Worm (Caenorhabditis elegans) whole organism, mixed stage, embryonic: ENCODE measurements around the gene ccep-97.

Source experiments
- M03D4.4 ChIP-seq: sonication (generic microtip); optimal IDR thresholded peaks from 2 replicates; lab custom pipeline; 2017; ENCODE audit warnings: mild to moderate bottlenecking, missing genetic modification characterization, missing compliant biosample characterization
- blmp-1 ChIP-seq: fragments of 150-350 bp; optimal IDR thresholded peaks from 2 replicates; lab custom pipeline; 2014; ENCODE audit warnings: missing biosample characterization, missing genetic modification characterization
- ceh-39 ChIP-seq: fragments of 150-350 bp; optimal IDR thresholded peaks from 2 replicates; lab custom pipeline; 2014; ENCODE audit warnings: missing biosample characterization, missing genetic modification characterization
- ceh-83 ChIP-seq: fragments of 200-800 bp; sonication (Bioruptor generic); optimal IDR thresholded peaks from 2 replicates; lab custom pipeline; 2018; ENCODE audit warnings: mild to moderate bottlenecking, missing genetic modification characterization, missing compliant biosample characterization
- ces-1 ChIP-seq: fragments of 150-350 bp; optimal IDR thresholded peaks from 2 replicates; lab custom pipeline; 2014; ENCODE audit warnings: missing biosample characterization, missing genetic modification reagents, missing genetic modification characterization
- cnd-1 ChIP-seq: fragments of 200-800 bp; sonication (Bioruptor generic); optimal IDR thresholded peaks from 2 replicates; lab custom pipeline; 2018; ENCODE audit warnings: mild to moderate bottlenecking, missing genetic modification characterization, missing compliant biosample characterization
- drap-1 ChIP-seq: fragments of 200-800 bp; sonication (Bioruptor generic); optimal IDR thresholded peaks from 3 replicates; lab custom pipeline; 2018; ENCODE audit warnings: mild to moderate bottlenecking, missing genetic modification characterization, missing compliant biosample characterization
- elt-1 ChIP-seq: sonication (generic microtip); optimal IDR thresholded peaks from 2 replicates; lab custom pipeline; 2017; ENCODE audit warnings: missing genetic modification characterization, mild to moderate bottlenecking, missing compliant biosample characterization, antibody characterized with exemption, moderate library complexity, borderline replicate concordance; ENCODE audit not compliant: insufficient read depth
- elt-3 ChIP-seq: fragments of 150-350 bp; optimal IDR thresholded peaks from 2 replicates; lab custom pipeline; 2014; ENCODE audit warnings: missing biosample characterization, missing genetic modification characterization
- flh-1 ChIP-seq: fragments of 200-800 bp; sonication (Bioruptor generic); optimal IDR thresholded peaks from 2 replicates; lab custom pipeline; 2018; ENCODE audit warnings: mild to moderate bottlenecking, missing genetic modification characterization, moderate library complexity, missing compliant biosample characterization
- ham-2 ChIP-seq: fragments of 200-800 bp; sonication (Bioruptor generic); optimal IDR thresholded peaks from 2 replicates; lab custom pipeline; 2018; ENCODE audit warnings: mild to moderate bottlenecking, missing genetic modification characterization, missing compliant biosample characterization
- hlh-1 ChIP-seq: fragments of 150-350 bp; optimal IDR thresholded peaks from 2 replicates; lab custom pipeline; 2014; ENCODE audit warnings: missing biosample characterization, missing genetic modification reagents, missing genetic modification characterization
- lin-13 ChIP-seq: fragments of 150-350 bp; optimal IDR thresholded peaks from 2 replicates; lab custom pipeline; 2014; ENCODE audit warnings: missing biosample characterization, missing genetic modification characterization
- lin-32 ChIP-seq: fragments of 200-800 bp; sonication (Bioruptor generic); optimal IDR thresholded peaks from 2 replicates; lab custom pipeline; 2018; ENCODE audit warnings: mild to moderate bottlenecking, missing genetic modification characterization, missing compliant biosample characterization
- lsy-2 ChIP-seq: fragments of 150-350 bp; optimal IDR thresholded peaks from 2 replicates; lab custom pipeline; 2014; ENCODE audit warnings: missing biosample characterization, missing genetic modification characterization
- mab-5 ChIP-seq: fragments of 150-350 bp; optimal IDR thresholded peaks from 2 replicates; lab custom pipeline; 2014; ENCODE audit warnings: missing biosample characterization, missing genetic modification characterization
- mep-1 ChIP-seq: fragments of 150-350 bp; optimal IDR thresholded peaks from 2 replicates; lab custom pipeline; 2017; ENCODE audit warnings: missing biosample characterization, missing genetic modification reagents, missing genetic modification characterization, inconsistent platforms
- mls-2 ChIP-seq: sonication (generic microtip); optimal IDR thresholded peaks from 2 replicates; lab custom pipeline; 2016; ENCODE audit warnings: mild to moderate bottlenecking, missing genetic modification characterization, moderate library complexity, missing compliant biosample characterization
- nhr-12 ChIP-seq: fragments of 150-350 bp; optimal IDR thresholded peaks from 2 replicates; lab custom pipeline; 2014; ENCODE audit warnings: missing biosample characterization, missing genetic modification characterization
- nhr-2 ChIP-seq: fragments of 150-350 bp; optimal IDR thresholded peaks from 2 replicates; lab custom pipeline; 2014; ENCODE audit warnings: missing biosample characterization, missing genetic modification characterization
- nhr-28 ChIP-seq: fragments of 150-350 bp; optimal IDR thresholded peaks from 2 replicates; lab custom pipeline; 2014; ENCODE audit warnings: missing biosample characterization, missing genetic modification characterization
- nhr-76 ChIP-seq: sonication (generic microtip); optimal IDR thresholded peaks from 2 replicates; lab custom pipeline; 2017; ENCODE audit warnings: missing biosample characterization, missing genetic modification characterization
- pha-4 ChIP-seq: fragments of 150-350 bp; optimal IDR thresholded peaks from 2 replicates; lab custom pipeline; 2018; ENCODE audit warnings: missing biosample characterization, missing genetic modification reagents, missing genetic modification characterization
- sem-2 ChIP-seq: fragments of 200-800 bp; sonication (Bioruptor generic); optimal IDR thresholded peaks from 2 replicates; lab custom pipeline; 2018; ENCODE audit warnings: mild to moderate bottlenecking, missing genetic modification characterization, missing compliant biosample characterization
- snpc-4 ChIP-seq: fragments of 150-350 bp; optimal IDR thresholded peaks from 2 replicates; lab custom pipeline; 2014; ENCODE audit warnings: missing biosample characterization, missing genetic modification characterization
- sptf-1 ChIP-seq: sonication (generic microtip); optimal IDR thresholded peaks from 2 replicates; lab custom pipeline; 2017; ENCODE audit warnings: mild to moderate bottlenecking, missing genetic modification characterization, moderate library complexity, missing compliant biosample characterization
- tbx-8 ChIP-seq: fragments of 200-800 bp; sonication (Bioruptor generic); optimal IDR thresholded peaks from 2 replicates; lab custom pipeline; 2018; ENCODE audit warnings: mild to moderate bottlenecking, missing genetic modification characterization, moderate library complexity, missing compliant biosample characterization
- unc-120 ChIP-seq: sonication (generic microtip); optimal IDR thresholded peaks from 2 replicates; lab custom pipeline; 2017; ENCODE audit warnings: missing genetic modification characterization, missing compliant biosample characterization; ENCODE audit not compliant: poor library complexity, severe bottlenecking
- unc-62 ChIP-seq: fragments of 150-350 bp; optimal IDR thresholded peaks from 2 replicates; lab custom pipeline; 2014; ENCODE audit warnings: missing biosample characterization, missing genetic modification reagents, missing genetic modification characterization
- zip-8 ChIP-seq: fragments of 150-350 bp; optimal IDR thresholded peaks from 2 replicates; lab custom pipeline; 2014; ENCODE audit warnings: missing biosample characterization, missing genetic modification characterization
- ztf-11 ChIP-seq: fragments of 150-350 bp; optimal IDR thresholded peaks from 2 replicates; lab custom pipeline; 2014; ENCODE audit warnings: missing biosample characterization, missing genetic modification characterization

Gene ccep-97

DNA sequence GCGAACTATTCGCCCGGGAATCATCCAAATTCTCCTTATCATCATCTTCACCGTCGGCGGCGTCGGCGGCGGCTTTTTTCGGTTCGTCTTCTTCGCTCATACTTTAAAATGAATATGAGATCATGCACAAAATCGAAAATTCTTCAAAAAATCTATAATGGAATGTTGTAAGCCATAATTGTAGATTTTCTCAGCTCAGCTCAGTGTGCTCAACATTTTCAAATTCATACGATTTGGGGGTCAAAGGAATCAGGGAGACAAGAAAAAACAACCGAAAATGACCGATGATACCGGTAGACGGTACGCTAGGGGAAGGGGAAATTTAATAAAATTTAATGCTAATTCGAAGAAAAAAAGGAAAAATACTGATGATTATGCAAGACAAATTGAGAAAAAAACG lies at the start of gene ccep-97:
Gene ccep-97, minus strand, starts transcription at position 101 of the 400 bp plus-strand sequence.
- no peak for TF ChIP-seq hlh-1
- TF ChIP-seq ceh-39 (tag; lab: Kevin White, UChicago): no peak
- no peak for TF ChIP-seq sem-2 (GFP tag; lab: Kevin White, UChicago)
- TF ChIP-seq tbx-8 (GFP tag; lab: Kevin White, UChicago): no peak
- no peak for TF ChIP-seq ham-2 (GFP tag; lab: Kevin White, UChicago)
- no peak for TF ChIP-seq nhr-2
- TF ChIP-seq blmp-1: no peak
- TF ChIP-seq cnd-1 (tag; lab: Kevin White, UChicago): no peak
- no peak for TF ChIP-seq lin-13 (tag; lab: Kevin White, UChicago)

DNA sequence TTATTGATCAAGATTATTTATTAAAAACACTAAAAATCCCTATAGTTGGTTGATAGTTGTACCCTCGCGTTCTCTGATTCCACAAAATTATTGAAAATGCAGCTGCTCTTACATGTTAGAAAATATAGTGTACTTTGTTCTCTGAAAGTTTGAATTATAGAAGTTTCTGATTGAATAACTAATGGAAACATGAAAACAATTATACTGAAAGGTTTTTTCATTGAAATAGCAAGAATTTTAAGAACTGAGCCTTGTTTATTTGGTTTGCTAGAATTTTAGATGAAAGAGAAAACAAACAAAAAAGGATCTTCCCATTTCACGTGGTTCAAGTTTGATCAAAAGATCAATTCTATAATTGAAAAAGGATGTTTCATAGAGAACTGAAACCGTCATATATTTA lies 49.1 kb upstream of the ccep-97 start:
- TF ChIP-seq unc-120 (tag; lab: Kevin White, UChicago): no peak

DNA sequence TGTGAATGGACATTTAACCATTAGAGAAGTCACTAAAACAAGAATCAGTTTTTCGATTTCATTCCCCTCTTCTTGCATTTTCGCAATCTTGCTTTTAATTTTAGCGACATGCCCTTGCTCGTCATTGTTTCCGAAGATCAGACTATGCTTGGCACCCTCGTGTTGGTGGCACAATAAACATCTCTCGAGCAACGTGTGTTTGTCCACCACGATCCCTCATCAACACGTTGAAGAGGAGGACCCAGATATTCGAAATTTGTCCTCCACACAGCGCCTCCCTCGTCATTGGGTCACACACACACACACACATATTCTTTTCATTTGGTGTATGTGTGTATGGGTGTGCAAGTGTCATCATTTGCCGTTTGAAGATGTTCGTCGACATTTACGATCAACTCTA lies 46.9 kb upstream of the ccep-97 start, which contains the start of gene srd-32:
Gene srd-32, plus strand, starts transcription at position 301 of the 400 bp plus-strand sequence.
- TF ChIP-seq ceh-39 (tag; lab: Kevin White, UChicago): no peak
- TF ChIP-seq nhr-28 (tag; lab: Kevin White, UChicago): no peak
- no peak for TF ChIP-seq zip-8 (tag; lab: Kevin White, UChicago)
- TF ChIP-seq unc-120 (tag; lab: Kevin White, UChicago): no peak
- TF ChIP-seq nhr-2: no peak
- TF ChIP-seq ztf-11 (tag; lab: Kevin White, UChicago): no peak
- no peak for TF ChIP-seq pha-4 (tag; lab: Kevin White, UChicago)

DNA sequence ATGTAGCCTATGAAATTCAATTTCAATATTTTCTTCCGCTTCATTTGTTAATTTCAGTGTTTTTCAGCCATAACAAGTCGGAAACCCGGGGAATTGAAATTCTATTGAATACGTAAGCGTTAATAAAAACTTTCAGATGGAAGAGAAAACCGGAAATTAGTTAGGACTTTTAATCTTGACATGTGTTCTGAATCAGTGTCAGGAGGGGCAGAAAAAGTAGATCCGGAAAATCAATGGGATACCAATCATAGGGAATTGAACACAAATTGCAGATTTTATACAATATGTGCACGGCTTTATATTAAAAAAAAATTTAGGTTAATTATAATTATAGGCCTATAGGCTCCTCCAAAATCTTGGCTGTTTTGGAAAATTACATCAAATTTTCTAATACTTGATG lies 45.9 kb upstream of the ccep-97 start:
- TF ChIP-seq cnd-1 (tag; lab: Kevin White, UChicago) (no peak), mls-2 (tag; lab: Kevin White, UChicago) (no peak), drap-1 (GFP tag; lab: Kevin White, UChicago) (no peak), nhr-76 (tag; lab: Kevin White, UChicago) (no peak), ceh-83 (GFP tag; lab: Kevin White, UChicago) (no peak), flh-1 (GFP tag; lab: Kevin White, UChicago) (no peak), M03D4.4 (tag; lab: Kevin White, UChicago) (no peak), elt-3 (tag; lab: Kevin White, UChicago) (no peak), nhr-12 (tag; lab: Kevin White, UChicago) (no peak), zip-8 (tag; lab: Kevin White, UChicago) (no peak), elt-1 (tag; lab: Kevin White, UChicago) (no peak), ceh-39 (tag; lab: Kevin White, UChicago) (no peak), mep-1 (tag; lab: Kevin White, UChicago) (no peak), snpc-4 (no peak)

DNA sequence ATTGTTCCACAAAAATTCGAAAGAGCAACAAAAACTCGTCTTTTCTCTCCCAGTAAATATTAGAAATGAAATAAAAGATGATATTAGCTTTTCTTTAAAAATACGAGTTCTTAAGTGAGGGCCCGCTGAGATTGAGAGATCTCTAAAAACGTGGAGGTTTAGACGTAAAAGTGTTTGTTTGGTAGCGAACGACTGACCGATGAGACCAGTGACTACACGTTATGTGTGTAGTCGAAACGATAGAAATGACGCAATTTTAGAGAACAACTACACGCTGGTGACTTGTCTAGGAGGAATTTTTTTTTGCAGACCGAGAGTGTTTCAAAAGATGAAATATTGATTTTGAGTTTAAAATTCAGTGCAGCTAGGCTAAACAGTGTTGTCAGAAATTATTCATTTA lies 44.3 kb upstream of the ccep-97 start, which contains the start of gene C37H5.13:
Gene C37H5.13, minus strand, starts transcription at position 229 of the 400 bp plus-strand sequence.
- TF ChIP-seq nhr-2 (no peak), zip-8 (tag; lab: Kevin White, UChicago) (peak; percentile 43)

DNA sequence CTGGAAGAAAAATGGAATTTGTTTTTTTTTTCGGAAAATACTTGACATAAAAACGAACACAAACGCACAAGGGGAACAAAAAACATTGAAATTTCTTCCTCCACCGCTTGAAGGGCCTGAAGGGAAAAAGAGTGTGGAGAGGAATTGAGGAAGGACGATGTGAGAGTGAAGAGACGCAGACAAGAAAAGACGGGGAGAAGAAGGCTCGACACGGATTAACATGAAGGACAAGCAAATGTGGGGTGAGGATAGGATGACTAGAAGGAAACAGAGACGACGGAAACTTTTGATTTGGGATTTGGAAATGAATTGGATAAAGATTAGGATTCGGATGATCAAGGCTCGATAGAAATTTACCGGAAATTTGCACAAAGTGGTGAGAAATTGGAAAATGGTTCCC lies 42.1 kb upstream of the ccep-97 start:
- TF ChIP-seq cnd-1 (tag; lab: Kevin White, UChicago): no peak
- peak; percentile 12 for TF ChIP-seq sptf-1
- peak; percentile 13 for TF ChIP-seq mep-1 (tag; lab: Kevin White, UChicago)
- TF ChIP-seq drap-1 (GFP tag; lab: Kevin White, UChicago): no peak
- peak; percentile 39 for TF ChIP-seq ces-1 (GFP tag; lab: Kevin White, UChicago)
- TF ChIP-seq unc-62 (GFP tag; lab: Kevin White, UChicago): peak; percentile 37
- TF ChIP-seq unc-120 (tag; lab: Kevin White, UChicago): peak; percentile 20

DNA sequence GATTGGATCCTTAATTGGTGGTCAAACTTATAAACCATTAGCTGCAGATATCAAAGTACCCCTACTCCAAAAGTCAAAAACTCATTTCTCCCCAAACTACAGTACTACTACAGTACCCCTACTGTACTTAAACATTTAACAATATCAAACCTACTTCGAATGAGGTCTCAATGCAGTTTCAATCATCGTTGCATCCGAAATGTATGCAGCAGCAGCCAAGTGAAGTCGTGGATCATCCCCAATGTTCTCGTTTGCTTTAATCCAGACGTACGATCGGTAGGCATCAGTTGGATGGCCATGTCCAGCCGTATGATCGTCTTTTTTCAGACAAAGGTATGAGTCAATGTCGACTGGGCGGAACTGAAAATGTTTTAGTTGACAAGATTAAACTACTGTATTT lies 39.1 kb upstream of the ccep-97 start:
- TF ChIP-seq M03D4.4 (tag; lab: Kevin White, UChicago) (no peak), lin-13 (tag; lab: Kevin White, UChicago) (no peak), nhr-28 (tag; lab: Kevin White, UChicago) (no peak), unc-120 (tag; lab: Kevin White, UChicago) (no peak), sem-2 (GFP tag; lab: Kevin White, UChicago) (no peak), mep-1 (tag; lab: Kevin White, UChicago) (no peak), mab-5 (tag; lab: Kevin White, UChicago) (no peak), elt-3 (tag; lab: Kevin White, UChicago) (no peak), ceh-83 (GFP tag; lab: Kevin White, UChicago) (no peak), ces-1 (GFP tag; lab: Kevin White, UChicago) (no peak), nhr-2 (no peak), ham-2 (GFP tag; lab: Kevin White, UChicago) (no peak), nhr-12 (tag; lab: Kevin White, UChicago) (no peak), lin-32 (GFP tag; lab: Kevin White, UChicago) (no peak), drap-1 (GFP tag; lab: Kevin White, UChicago) (no peak), ztf-11 (tag; lab: Kevin White, UChicago) (no peak), lsy-2 (tag; lab: Kevin White, UChicago) (no peak)
- TF ChIP-seq, all 35 proteins: peak for 0
